Fruit fly (Drosophila melanogaster) whole organism: Measurements from ENCODE around the gene CG6163.

Experiments used
- CG8478 ChIP-seq: fragments of >200 bp; optimal IDR thresholded peaks from 2 replicates; lab custom pipeline; 2018; ENCODE audit warnings: inconsistent platforms
- EcR ChIP-seq, 2 experiments: fragments of >200 bp; optimal IDR thresholded peaks; 2 replicates each; lab custom pipeline; 2017; ENCODE audit warnings: missing biosample characterization in 2 of 2, missing genetic modification characterization in 2 of 2, missing genetic modification reagents in 2 of 2
- pan ChIP-seq: fragments of >200 bp; optimal IDR thresholded peaks from 2 replicates; lab custom pipeline; 2017
- psq ChIP-seq: fragments of >200 bp; optimal IDR thresholded peaks from 2 replicates; lab custom pipeline; 2017
- usp ChIP-seq: fragments of >200 bp; optimal IDR thresholded peaks from 2 replicates; lab custom pipeline; 2017; ENCODE audit warnings: missing biosample characterization, missing genetic modification characterization, mixed read lengths

DNA sequence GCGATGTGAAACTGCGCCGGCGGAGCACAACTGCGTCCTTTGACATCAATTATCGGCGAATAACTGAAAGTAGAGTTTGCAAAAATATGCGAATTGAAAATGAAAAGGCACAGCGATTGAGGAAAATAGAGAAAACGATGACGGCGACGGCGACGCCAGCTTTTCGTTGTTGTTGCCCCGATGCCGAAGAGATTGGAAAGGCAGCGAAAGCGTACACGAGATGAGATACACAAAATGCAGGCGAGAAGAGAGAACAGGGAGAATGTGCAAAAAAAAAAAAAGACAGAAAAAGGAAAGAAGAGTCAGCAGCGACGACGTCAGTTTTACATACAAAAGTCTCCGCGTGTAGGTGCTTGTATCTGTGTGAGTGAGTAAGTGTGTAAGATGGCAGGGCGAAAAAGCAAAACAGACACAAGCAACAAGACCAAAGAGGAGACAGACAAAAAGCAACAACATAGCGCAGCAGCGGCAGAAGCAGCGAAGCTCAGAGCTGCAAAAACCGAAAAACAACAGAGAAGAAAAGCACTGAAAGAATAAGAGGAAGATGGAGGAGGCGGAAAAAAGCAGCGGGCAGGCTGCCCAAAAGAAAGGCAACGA lies at the start of gene CG6163:
- no peak for TF ChIP-seq EcR (GFP tag; optimal IDR thresholded peaks at IDR 0.05; lab: Kevin White, UChicago)
- peak; percentile 46 for TF ChIP-seq psq
- TF ChIP-seq CG8478, result no peak
- TF ChIP-seq pan (lab: Kevin White, UChicago), result no peak
- no peak for TF ChIP-seq usp (GFP tag; lab: Kevin White, UChicago)
